Fruit fly (Drosophila melanogaster) whole organism, embryonic: ENCODE data around the gene AspRS-m.

ENCODE experiments used
- Asciz ChIP-seq: fragments of 200-800 bp; sonication (Bioruptor generic); optimal IDR thresholded peaks from 2 replicates; lab custom pipeline; 2017; ENCODE audit warnings: missing biosample characterization, mild to moderate bottlenecking, missing genetic modification characterization, missing genetic modification reagents
- Atf6 ChIP-seq: fragments of 200-800 bp; sonication (Bioruptor generic); IDR thresholded peaks from 2 replicates; pipeline ENCODE4 v1.3.6; 2022; ENCODE audit warnings: missing biosample characterization, missing genetic modification characterization
- Bgb ChIP-seq: fragments of 200-800 bp; sonication (Bioruptor generic); IDR thresholded peaks from 2 replicates; pipeline ENCODE4 v1.3.6; 2022; ENCODE audit warnings: missing biosample characterization, missing genetic modification characterization; ENCODE audit not compliant: partially characterized antibody
- CG10565 ChIP-seq: fragments of 200-800 bp; sonication (Bioruptor generic); optimal IDR thresholded peaks from 3 replicates; lab custom pipeline; 2016; ENCODE audit warnings: missing biosample characterization, mild to moderate bottlenecking, missing genetic modification characterization
- CG11093 ChIP-seq: fragments of 200-800 bp; sonication (Bioruptor generic); IDR thresholded peaks from 3 replicates; pipeline ENCODE4 v1.3.6; 2022; ENCODE audit warnings: missing biosample characterization, missing genetic modification characterization
- CG11695 ChIP-seq: fragments of 200-800 bp; sonication (Bioruptor generic); IDR thresholded peaks from 3 replicates; pipeline ENCODE4 v1.3.6; 2022; ENCODE audit warnings: missing biosample characterization, missing genetic modification characterization
- CG12071 ChIP-seq: fragments of 200-800 bp; sonication (Bioruptor generic); optimal IDR thresholded peaks from 3 replicates; lab custom pipeline; 2018; ENCODE audit warnings: missing biosample characterization, mild to moderate bottlenecking, missing genetic modification characterization
- CG12236 ChIP-seq: fragments of 200-800 bp; sonication (Bioruptor generic); optimal IDR thresholded peaks from 2 replicates; lab custom pipeline; 2016; ENCODE audit warnings: missing biosample characterization, missing genetic modification characterization
- CG13424 ChIP-seq: fragments of 200-800 bp; sonication (Bioruptor generic); optimal IDR thresholded peaks from 2 replicates; lab custom pipeline; 2019; ENCODE audit warnings: missing biosample characterization, mild to moderate bottlenecking, missing genetic modification characterization, moderate library complexity
- CG14710 ChIP-seq: fragments of 200-800 bp; sonication (Bioruptor generic); optimal IDR thresholded peaks from 3 replicates; lab custom pipeline; 2019; ENCODE audit warnings: missing biosample characterization, mild to moderate bottlenecking, missing genetic modification characterization, moderate library complexity
- CG17186 ChIP-seq: fragments of 200-800 bp; sonication (Bioruptor generic); optimal IDR thresholded peaks from 3 replicates; lab custom pipeline; 2017; ENCODE audit warnings: missing biosample characterization, missing genetic modification reagents, missing genetic modification characterization
- CG17361 ChIP-seq: fragments of 200-800 bp; sonication (Bioruptor generic); IDR thresholded peaks from 3 replicates; pipeline ENCODE4 v1.3.6; 2022; ENCODE audit warnings: missing biosample characterization, missing genetic modification characterization
- CG17802 ChIP-seq: fragments of 200-800 bp; sonication (Bioruptor generic); optimal IDR thresholded peaks from 2 replicates; lab custom pipeline; 2018; ENCODE audit warnings: missing biosample characterization, mild to moderate bottlenecking, missing genetic modification characterization, moderate library complexity
- CG2712 ChIP-seq: fragments of 200-800 bp; optimal IDR thresholded peaks from 3 replicates; lab custom pipeline; 2019; ENCODE audit warnings: missing biosample characterization, mild to moderate bottlenecking, missing genetic modification characterization, moderate library complexity
- CG30020 ChIP-seq: fragments of 200-800 bp; optimal IDR thresholded peaks from 2 replicates; lab custom pipeline; 2019; ENCODE audit warnings: missing biosample characterization, mild to moderate bottlenecking, missing genetic modification characterization, moderate library complexity
- CG32532 ChIP-seq: fragments of 200-800 bp; sonication (Bioruptor generic); IDR thresholded peaks from 2 replicates; pipeline ENCODE4 v1.3.6; 2022; ENCODE audit warnings: missing biosample characterization, missing genetic modification characterization
- CG34376 ChIP-seq: fragments of 200-800 bp; sonication (Bioruptor generic); optimal IDR thresholded peaks from 2 replicates; lab custom pipeline; 2018; ENCODE audit warnings: missing biosample characterization, mild to moderate bottlenecking, missing genetic modification characterization
- CG3838 ChIP-seq: fragments of 200-800 bp; sonication (Bioruptor generic); optimal IDR thresholded peaks from 3 replicates; lab custom pipeline; 2016; ENCODE audit warnings: missing biosample characterization, missing genetic modification characterization
- CG5245 ChIP-seq: fragments of 200-800 bp; sonication (Bioruptor generic); optimal IDR thresholded peaks from 3 replicates; lab custom pipeline; 2016; ENCODE audit warnings: missing biosample characterization, missing genetic modification characterization
- CG6689 ChIP-seq: fragments of 200-800 bp; sonication (Bioruptor generic); IDR thresholded peaks from 2 replicates; pipeline ENCODE4 v1.3.6; 2022; ENCODE audit warnings: missing biosample characterization, missing genetic modification characterization
- CG7839 ChIP-seq: fragments of 200-800 bp; sonication (Bioruptor generic); optimal IDR thresholded peaks from 3 replicates; lab custom pipeline; 2018; ENCODE audit warnings: missing biosample characterization, mild to moderate bottlenecking, missing genetic modification characterization, moderate library complexity
- CG8359 ChIP-seq: fragments of 200-800 bp; sonication (Bioruptor generic); optimal IDR thresholded peaks from 2 replicates; lab custom pipeline; 2017; ENCODE audit warnings: missing biosample characterization, mild to moderate bottlenecking, missing genetic modification characterization, borderline replicate concordance
- CG9797 ChIP-seq: fragments of 200-800 bp; sonication (Bioruptor generic); optimal IDR thresholded peaks from 3 replicates; lab custom pipeline; 2018; ENCODE audit warnings: missing biosample characterization, mild to moderate bottlenecking, missing genetic modification characterization
- E2f1 ChIP-seq: fragments of 200-800 bp; sonication (Bioruptor generic); IDR thresholded peaks from 2 replicates; pipeline ENCODE4 v1.3.6; 2022; ENCODE audit warnings: missing biosample characterization, missing genetic modification characterization
- Fer2 ChIP-seq: fragments of 200-800 bp; sonication (Bioruptor generic); optimal IDR thresholded peaks from 2 replicates; lab custom pipeline; 2018; ENCODE audit warnings: missing biosample characterization, mild to moderate bottlenecking, missing genetic modification characterization, moderate library complexity
- Lpt ChIP-seq: fragments of >200 bp; optimal IDR thresholded peaks from 2 replicates; lab custom pipeline; 2018; ENCODE audit warnings: missing biosample characterization, missing genetic modification characterization
- Mrtf ChIP-seq: fragments of 200-800 bp; sonication (Bioruptor generic); IDR thresholded peaks from 3 replicates; pipeline ENCODE4 v1.3.6; 2022; ENCODE audit warnings: missing biosample characterization, missing genetic modification characterization
- Neu2 ChIP-seq: fragments of 200-800 bp; sonication (Bioruptor generic); optimal IDR thresholded peaks from 3 replicates; lab custom pipeline; 2016; ENCODE audit warnings: missing biosample characterization, missing genetic modification characterization, borderline replicate concordance
- Oli ChIP-seq: fragments of 200-800 bp; sonication (Bioruptor generic); optimal IDR thresholded peaks from 2 replicates; lab custom pipeline; 2018; ENCODE audit warnings: missing biosample characterization, mild to moderate bottlenecking, missing genetic modification characterization, moderate library complexity
- Opbp ChIP-seq: fragments of 200-800 bp; sonication (Bioruptor generic); IDR thresholded peaks from 3 replicates; pipeline ENCODE4 v1.3.6; 2022; ENCODE audit warnings: missing biosample characterization, missing genetic modification characterization; ENCODE audit not compliant: partially characterized antibody
- Side ChIP-seq: fragments of 200-800 bp; sonication (Bioruptor generic); optimal IDR thresholded peaks from 2 replicates; lab custom pipeline; 2016; ENCODE audit warnings: missing biosample characterization, missing genetic modification characterization
- Usf ChIP-seq: fragments of 200-800 bp; sonication (Bioruptor generic); optimal IDR thresholded peaks from 2 replicates; lab custom pipeline; 2017; ENCODE audit warnings: missing genotype, missing biosample characterization, missing genetic modification characterization
- Vsx1 ChIP-seq: fragments of 200-800 bp; sonication (Bioruptor generic); optimal IDR thresholded peaks from 2 replicates; lab custom pipeline; 2017; ENCODE audit warnings: missing biosample characterization, mild to moderate bottlenecking, missing genetic modification characterization, missing genetic modification reagents
- al ChIP-seq: fragments of 200-800 bp; sonication (Bioruptor generic); IDR thresholded peaks from 2 replicates; pipeline ENCODE4 v1.3.6; 2022; ENCODE audit warnings: missing biosample characterization, missing genetic modification characterization
- amos ChIP-seq: fragments of 200-800 bp; sonication (Bioruptor generic); IDR thresholded peaks from 2 replicates; pipeline ENCODE4 v1.3.6; 2022; ENCODE audit warnings: missing biosample characterization, missing genetic modification characterization; ENCODE audit not compliant: partially characterized antibody
- ara ChIP-seq: fragments of 200-800 bp; sonication (Bioruptor generic); IDR thresholded peaks from 2 replicates; pipeline ENCODE4 v1.3.6; 2022; ENCODE audit warnings: missing biosample characterization, missing genetic modification characterization
- cato ChIP-seq: fragments of 200-800 bp; sonication (Bioruptor generic); optimal IDR thresholded peaks from 2 replicates; lab custom pipeline; 2016; ENCODE audit warnings: missing biosample characterization, missing genetic modification characterization, borderline replicate concordance
- chn ChIP-seq: fragments of 200-800 bp; sonication (Bioruptor generic); optimal IDR thresholded peaks from 2 replicates; lab custom pipeline; 2016; ENCODE audit warnings: missing biosample characterization, missing genetic modification characterization
- ems ChIP-seq: fragments of 200-800 bp; sonication (Bioruptor generic); optimal IDR thresholded peaks from 3 replicates; lab custom pipeline; 2016; ENCODE audit warnings: missing biosample characterization, missing genetic modification characterization
- exex ChIP-seq: fragments of 200-800 bp; sonication (Bioruptor generic); optimal IDR thresholded peaks from 4 replicates; lab custom pipeline; 2018; ENCODE audit warnings: missing biosample characterization, mild to moderate bottlenecking, missing genetic modification characterization, moderate library complexity
- gcm ChIP-seq: fragments of 200-800 bp; sonication (Bioruptor generic); optimal IDR thresholded peaks from 2 replicates; lab custom pipeline; 2019; ENCODE audit warnings: missing biosample characterization, mild to moderate bottlenecking, missing genetic modification characterization, moderate library complexity
- grn ChIP-seq: fragments of 200-800 bp; sonication (Bioruptor generic); optimal IDR thresholded peaks from 3 replicates; lab custom pipeline; 2017; ENCODE audit warnings: missing biosample characterization, missing genetic modification characterization
- h ChIP-seq: fragments of >200 bp; optimal IDR thresholded peaks from 2 replicates; lab custom pipeline; 2017
- ham ChIP-seq: fragments of 200-800 bp; sonication (Bioruptor generic); IDR thresholded peaks from 2 replicates; pipeline ENCODE4 v1.3.6; 2022; ENCODE audit warnings: missing biosample characterization, missing genetic modification characterization
- nau ChIP-seq: fragments of 200-800 bp; sonication (Bioruptor generic); optimal IDR thresholded peaks from 3 replicates; lab custom pipeline; 2017; ENCODE audit warnings: missing biosample characterization, mild to moderate bottlenecking, missing genetic modification characterization, missing genetic modification reagents
- nerfin-1 ChIP-seq: fragments of 200-800 bp; sonication (Bioruptor generic); optimal IDR thresholded peaks from 3 replicates; lab custom pipeline; 2019; ENCODE audit warnings: missing biosample characterization, mild to moderate bottlenecking, missing genetic modification characterization, moderate library complexity
- nmo ChIP-seq: fragments of 200-800 bp; sonication (Bioruptor generic); optimal IDR thresholded peaks from 2 replicates; lab custom pipeline; 2018; ENCODE audit warnings: missing biosample characterization, mild to moderate bottlenecking, missing genetic modification characterization, moderate library complexity
- odd ChIP-seq: fragments of 200-800 bp; sonication (Bioruptor generic); optimal IDR thresholded peaks from 2 replicates; lab custom pipeline; 2017; ENCODE audit warnings: missing biosample characterization, mild to moderate bottlenecking, missing genetic modification characterization
- pzg ChIP-seq: fragments of 200-800 bp; sonication (Bioruptor generic); optimal IDR thresholded peaks from 3 replicates; lab custom pipeline; 2018; ENCODE audit warnings: missing biosample characterization, mild to moderate bottlenecking, missing genetic modification characterization, moderate library complexity
- sr ChIP-seq: fragments of 200-800 bp; sonication (Bioruptor generic); IDR thresholded peaks from 3 replicates; pipeline ENCODE4 v1.3.6; 2022; ENCODE audit warnings: missing biosample characterization, missing genetic modification characterization
- usp ChIP-seq: fragments of >200 bp; optimal IDR thresholded peaks from 2 replicates; lab custom pipeline; 2017; ENCODE audit warnings: missing biosample characterization, missing genetic modification characterization

The AspRS-m gene

DNA sequence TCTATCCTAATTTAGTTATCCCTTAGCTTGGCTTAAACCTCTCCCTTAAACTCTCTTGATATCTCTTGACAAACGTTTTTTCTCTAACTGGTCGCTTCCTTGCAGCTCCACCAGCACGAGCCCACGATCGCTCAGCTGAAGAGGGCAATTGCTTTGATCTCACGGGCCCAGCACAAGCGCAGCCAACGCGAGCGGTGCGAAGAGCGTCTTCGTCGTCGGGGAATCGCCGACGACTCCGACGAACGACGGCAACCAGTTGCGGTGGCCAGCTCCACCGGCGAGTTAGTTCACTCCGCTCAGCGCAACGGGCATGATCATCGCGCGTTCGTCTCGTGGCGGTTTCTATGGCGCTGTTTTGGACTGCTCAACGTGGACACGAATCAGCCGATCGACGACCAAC, 54.1 kb downstream of the AspRS-m start (continued):
- TF ChIP-seq chn (no peak), CG7839 (tag; lab: Kevin White, UChicago) (no peak), E2f1 (no peak), h (lab: Kevin White, UChicago) (no peak), CG11093 (GFP tag; lab: Robert Waterston, UW) (no peak), CG14710 (no peak), CG9797 (GFP tag; lab: Kevin White, UChicago) (no peak), CG17361 (no peak), CG34376 (peak; percentile 54), CG13424 (tag; lab: Kevin White, UChicago) (no peak), Vsx1 (GFP tag; lab: Kevin White, UChicago) (no peak), nmo (GFP tag; lab: Kevin White, UChicago) (no peak), CG32532 (peak; percentile 52; the same call in 1 of the 2 replicates), ara (GFP tag; lab: Robert Waterston, UW) (no peak), Oli (tag; lab: Kevin White, UChicago) (no peak), ham (no peak), CG10565 (GFP tag; lab: Kevin White, UChicago) (no peak), amos (GFP tag; lab: Robert Waterston, UW) (peak; percentile 35; the same call in 1 of the 2 replicates), CG8359 (GFP tag; lab: Kevin White, UChicago) (no peak), pzg (GFP tag; lab: Kevin White, UChicago) (no peak), Mrtf (GFP tag; lab: Robert Waterston, UW) (0 out of 3 replicates have a peak, but pooled peaks have one; percentile 4), CG17802 (tag; lab: Kevin White, UChicago) (no peak), Usf (GFP tag; lab: Kevin White, UChicago) (no peak), usp (GFP tag; lab: Kevin White, UChicago) (no peak), Asciz (no peak), CG12236 (GFP tag; lab: Kevin White, UChicago) (no peak), CG5245 (GFP tag; lab: Kevin White, UChicago) (no peak), CG30020 (tag; lab: Kevin White, UChicago) (no peak), al (GFP tag; lab: Robert Waterston, UW) (no peak), Fer2 (no peak), Opbp (GFP tag; lab: Robert Waterston, UW) (no peak), sr (GFP tag; lab: Robert Waterston, UW) (0 out of 3 replicates have a peak, but pooled peaks have one; percentile 16), nerfin-1 (tag; lab: Kevin White, UChicago) (no peak), CG2712 (tag; lab: Kevin White, UChicago) (no peak), Bgb (peak; percentile 47; the same call in 1 of the 2 replicates), exex (tag; lab: Kevin White, UChicago) (peak; percentile 7), CG17186 (no peak), gcm (GFP tag; lab: Kevin White, UChicago) (no peak), Atf6 (GFP tag; lab: Robert Waterston, UW) (peak; percentile 29; the same call in 1 of the 2 replicates), Side (GFP tag; lab: Kevin White, UChicago) (no peak), CG11695 (no peak), grn (GFP tag; lab: Kevin White, UChicago) (no peak), CG6689 (GFP tag; lab: Robert Waterston, UW) (no peak), odd (GFP tag; lab: Kevin White, UChicago) (no peak), CG3838 (GFP tag; lab: Kevin White, UChicago) (no peak), ems (GFP tag; lab: Kevin White, UChicago) (no peak), Lpt (GFP tag; lab: Kevin White, UChicago) (no peak), CG12071 (GFP tag; lab: Kevin White, UChicago) (peak; percentile 15), cato (GFP tag; lab: Kevin White, UChicago) (no peak), nau (GFP tag; lab: Kevin White, UChicago) (no peak), Neu2 (GFP tag; lab: Kevin White, UChicago) (no peak)
